Worm (Caenorhabditis elegans): Measurements from ENCODE around the gene C05C10.7.

The C05C10.7 gene

ce11 chrII:9892409-9892808 is 46.4 kb downstream of the C05C10.7 start, which contains the start of gene C08H9.16 (continued):
- TF ChIP-seq ztf-4 (tag; optimal IDR thresholded peaks at IDR 0.05) (no peak), nhr-12 (tag; optimal IDR thresholded peaks at IDR 0.05) (no peak), skn-1 (tag; optimal IDR thresholded peaks at IDR 0.05) (no peak), mab-5 (tag; optimal IDR thresholded peaks at IDR 0.05) (no peak), blmp-1 (tag; optimal IDR thresholded peaks at IDR 0.05; ENCODE audit: insufficient read depth) (peak; percentile 32), gmeb-1 (tag; optimal IDR thresholded peaks at IDR 0.05) (peak; percentile 53), unc-39 (tag; optimal IDR thresholded peaks at IDR 0.05) (no peak), ztf-1 (GFP tag; conservative IDR thresholded peaks at IDR 0.05) (no peak), ceh-16 (tag; optimal IDR thresholded peaks at IDR 0.05) (no peak), C34F6.9 (tag; optimal IDR thresholded peaks at IDR 0.05) (peak; percentile 58), crh-2 (tag; optimal IDR thresholded peaks at IDR 0.05) (peak; percentile 48), nhr-77 (tag; optimal IDR thresholded peaks at IDR 0.05) (no peak), fos-1 (tag; optimal IDR thresholded peaks at IDR 0.05) (peak; percentile 6), dmd-4 (tag; optimal IDR thresholded peaks at IDR 0.05) (no peak), ZK546.5 (tag; optimal IDR thresholded peaks at IDR 0.05) (no peak), mbf-1 (tag; optimal IDR thresholded peaks at IDR 0.05) (no peak), zag-1 (tag; optimal IDR thresholded peaks at IDR 0.05) (no peak)

- TF ChIP-seq lin-39 (tag; optimal IDR thresholded peaks at IDR 0.05): no peak
- TF ChIP-seq egl-27 (tag; optimal IDR thresholded peaks at IDR 0.05): peak; percentile 18
- peak; percentile 83 for TF ChIP-seq ceh-16 (tag; optimal IDR thresholded peaks at IDR 0.05)
- TF ChIP-seq elt-1 (tag; optimal IDR thresholded peaks at IDR 0.05): peak; percentile 83
- no peak for TF ChIP-seq nhr-237 (tag; optimal IDR thresholded peaks at IDR 0.05)
- TF ChIP-seq sma-9 (GFP tag; optimal IDR thresholded peaks at IDR 0.05): peak; percentile 79
- TF ChIP-seq sma-9 (tag; optimal IDR thresholded peaks at IDR 0.05): no peak
- peak; percentile 70 for TF ChIP-seq fos-1 (tag; optimal IDR thresholded peaks at IDR 0.05)
These were observed 46.9 kb downstream of the C05C10.7 start for ce11 chrII:9891823-9892222.

DNA sequence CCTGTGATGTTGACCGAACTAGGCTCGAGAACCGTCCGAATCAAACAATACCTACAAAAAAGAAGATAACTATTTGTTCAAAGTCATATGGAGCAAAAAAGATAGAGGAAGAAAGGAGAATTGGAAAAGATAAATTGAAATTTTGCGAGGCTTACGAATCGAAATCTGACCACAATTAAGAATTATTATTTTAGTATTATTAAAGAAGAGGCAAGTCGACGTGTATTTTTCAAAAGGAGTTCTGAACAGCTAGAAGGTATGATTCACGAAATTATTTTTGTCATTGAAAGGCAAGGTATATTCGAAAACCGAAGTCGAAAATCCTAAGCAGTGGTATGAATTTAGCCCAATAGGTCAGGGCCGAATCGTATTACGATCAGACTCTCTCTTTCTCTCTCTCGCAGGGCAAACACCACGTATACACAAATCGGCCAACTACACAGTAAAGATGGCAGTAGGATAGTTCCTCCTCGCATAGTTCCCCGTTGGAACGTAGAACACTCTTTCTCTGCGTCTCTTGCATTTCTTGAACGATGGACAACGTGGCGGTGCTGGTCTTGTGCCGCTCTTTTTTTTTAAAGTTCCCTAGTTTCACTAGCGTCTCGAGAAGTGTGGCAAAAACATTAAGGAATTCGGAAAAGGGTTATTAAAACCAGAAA is 47.6 kb downstream of the C05C10.7 start, which contains the start of gene vgln-1:
TSS of gene vgln-1 (minus strand) at position 51 of the 659 bp plus-strand sequence.
- TF ChIP-seq F13H6.1 (tag; optimal IDR thresholded peaks at IDR 0.05) (no peak), lsy-2 (tag; optimal IDR thresholded peaks at IDR 0.05) (peak in 1 of 2 experiments; percentile 26), nhr-25 (tag; optimal IDR thresholded peaks at IDR 0.05) (peak; percentile 39), crh-2 (tag; optimal IDR thresholded peaks at IDR 0.05) (peak; percentile 41), ztf-1 (GFP tag; conservative IDR thresholded peaks at IDR 0.05) (no peak), R02D3.7 (tag; optimal IDR thresholded peaks at IDR 0.05) (no peak), ama-1 (optimal IDR thresholded peaks at IDR 0.05) (no peak), nhr-129 (tag; optimal IDR thresholded peaks at IDR 0.05) (peak; percentile 49)

- TF ChIP-seq sem-4 (tag; optimal IDR thresholded peaks at IDR 0.05) (no peak), gmeb-1 (tag; optimal IDR thresholded peaks at IDR 0.05) (no peak), skn-1 (tag; optimal IDR thresholded peaks at IDR 0.05) (no peak), aly-2 (tag; optimal IDR thresholded peaks at IDR 0.05) (no peak), ceh-16 (tag; optimal IDR thresholded peaks at IDR 0.05) (no peak), unc-39 (tag; optimal IDR thresholded peaks at IDR 0.05) (no peak), ceh-82 (tag; optimal IDR thresholded peaks at IDR 0.05) (no peak), C34F6.9 (tag; optimal IDR thresholded peaks at IDR 0.05) (no peak), nhr-21 (tag; optimal IDR thresholded peaks at IDR 0.05) (no peak), ztf-11 (tag; optimal IDR thresholded peaks at IDR 0.05) (no peak)
These were observed 50.2 kb downstream of the C05C10.7 start for ce11 chrII:9888549-9888948.
